Fruit fly (Drosophila melanogaster): ENCODE data around the gene mud.

The mud gene

dm6 chrX:14242941-14243736, 4.4 kb upstream of the mud start, which contains the start of gene CG32599 (continued):
- TF ChIP-seq Pdp1 (GFP tag; optimal IDR thresholded peaks at IDR 0.05) (no peak), Hr3 (GFP tag; optimal IDR thresholded peaks at IDR 0.05) (peak; percentile 20), CG7963 (GFP tag; IDR thresholded peaks at IDR 0.05; ENCODE audit: partially characterized antibody) (peak; percentile 33; the same call in 1 of the 3 replicates), Dref (GFP tag; IDR thresholded peaks at IDR 0.05) (peak; percentile 69), CG17829 (tag; optimal IDR thresholded peaks at IDR 0.05) (peak; percentile 44), aop (GFP tag; IDR thresholded peaks at IDR 0.05) (no peak), CG9727 (GFP tag; optimal IDR thresholded peaks at IDR 0.05) (peak; percentile 48), ara (GFP tag; IDR thresholded peaks at IDR 0.05) (peak; percentile 58; the same call in 1 of the 2 replicates), Ptx1 (GFP tag; IDR thresholded peaks at IDR 0.05) (peak; percentile 66), CG32532 (GFP tag; IDR thresholded peaks at IDR 0.05) (peak; percentile 56), hkb (optimal IDR thresholded peaks at IDR 0.05) (no peak), hkb (GFP tag; IDR thresholded peaks at IDR 0.05) (peak; percentile 54), z (GFP tag; IDR thresholded peaks at IDR 0.05) (no peak), YL-1 (GFP tag; optimal IDR thresholded peaks at IDR 0.05) (peak; percentile 6), sob (GFP tag; IDR thresholded peaks at IDR 0.05) (peak; percentile 53), gfzf (GFP tag; optimal IDR thresholded peaks at IDR 0.05) (peak; percentile 27), CG13287 (GFP tag; IDR thresholded peaks at IDR 0.05; ENCODE audit: partially characterized antibody) (peak; percentile 72), inv (GFP tag; IDR thresholded peaks at IDR 0.05; ENCODE audit: partially characterized antibody) (peak; percentile 46), CG2678 (tag; optimal IDR thresholded peaks at IDR 0.05) (peak; percentile 46), CG14710 (tag; optimal IDR thresholded peaks at IDR 0.05) (peak; percentile 40)

- peak; percentile 95 for TF ChIP-seq CG13894 (tag; optimal IDR thresholded peaks at IDR 0.05)
- no peak for TF ChIP-seq CG17328 (GFP tag; IDR thresholded peaks at IDR 0.05)
- peak; percentile 52 for TF ChIP-seq Deaf1 (tag; optimal IDR thresholded peaks at IDR 0.05)
Observed at dm6 chrX:14260863-14261262, 13.3 kb downstream of the mud start, which contains the start of the genes CG46317 and Tat. TSS of gene CG46317 (plus strand) at chrX:14261223. TSS of gene Tat (plus strand) at chrX:14261223.

dm6 chrX:14265149-14265548, 17.6 kb downstream of the mud start:
- TF ChIP-seq CG11093 (GFP tag; IDR thresholded peaks at IDR 0.05) (no peak), CG31441 (GFP tag; IDR thresholded peaks at IDR 0.05) (no peak), lab (GFP tag; optimal IDR thresholded peaks at IDR 0.05) (no peak), CG12219 (GFP tag; optimal IDR thresholded peaks at IDR 0.05) (no peak), CG10462 (GFP tag; optimal IDR thresholded peaks at IDR 0.05) (no peak), ap (GFP tag; IDR thresholded peaks at IDR 0.05) (no peak), CG10209 (GFP tag; optimal IDR thresholded peaks at IDR 0.05) (no peak), row (GFP tag; IDR thresholded peaks at IDR 0.05) (no peak), nau (GFP tag; optimal IDR thresholded peaks at IDR 0.05) (no peak), Ets65A (GFP tag) (no peak), inv (GFP tag; IDR thresholded peaks at IDR 0.05; ENCODE audit: partially characterized antibody) (no peak), CG10267 (tag; optimal IDR thresholded peaks at IDR 0.05) (peak; percentile 61), CG17912 (GFP tag; optimal IDR thresholded peaks at IDR 0.05) (no peak), CG11560 (tag; IDR thresholded peaks at IDR 0.05) (no peak), stwl (tag; optimal IDR thresholded peaks at IDR 0.05) (peak; percentile 97), sens (GFP tag) (peak; percentile 30), usp (GFP tag; optimal IDR thresholded peaks at IDR 0.05) (no peak), Asciz (GFP tag; optimal IDR thresholded peaks at IDR 0.05) (no peak), CG14667 (GFP tag; IDR thresholded peaks at IDR 0.05) (no peak), CG11723 (GFP tag; optimal IDR thresholded peaks at IDR 0.05) (no peak), sob (GFP tag; IDR thresholded peaks at IDR 0.05) (no peak), CG2712 (tag; optimal IDR thresholded peaks at IDR 0.05) (no peak), CG12155 (GFP tag; optimal IDR thresholded peaks at IDR 0.05) (no peak)

Data from whole organism, embryonic.